Worm (Caenorhabditis elegans) whole organism, young adult: ENCODE measurements around the gene str-97.

Experiments used
- B0261.1 ChIP-seq: sonication (generic microtip); optimal IDR thresholded peaks from 2 replicates; lab custom pipeline; 2016; ENCODE audit warnings: mild to moderate bottlenecking, missing genetic modification characterization, moderate library complexity, missing compliant biosample characterization
- F39B2.1 ChIP-seq: fragments of 200-800 bp; sonication (Bioruptor generic); IDR thresholded peaks from 2 replicates; pipeline ENCODE4 v1.3.6; 2022; ENCODE audit warnings: missing genetic modification reagents, missing genetic modification characterization, missing compliant biosample characterization
- F55B11.4 ChIP-seq: sonication (generic microtip); optimal IDR thresholded peaks from 2 replicates; lab custom pipeline; 2016; ENCODE audit warnings: missing compliant biosample characterization, missing genetic modification characterization, borderline replicate concordance; ENCODE audit not compliant: insufficient read depth
- K11D2.4 ChIP-seq: fragments of 200-800 bp; sonication (Bioruptor generic); IDR thresholded peaks from 2 replicates; pipeline ENCODE4 v1.3.6; 2022; ENCODE audit warnings: missing genetic modification reagents, missing genetic modification characterization, missing compliant biosample characterization
- attf-5 ChIP-seq: fragments of 200-800 bp; sonication (Bioruptor generic); optimal IDR thresholded peaks from 2 replicates; lab custom pipeline; 2018; ENCODE audit warnings: mild to moderate bottlenecking, missing genetic modification characterization, missing compliant biosample characterization
- dpl-1 ChIP-seq: fragments of 150-350 bp; optimal IDR thresholded peaks from 2 replicates; lab custom pipeline; 2014; ENCODE audit warnings: missing biosample characterization, missing genetic modification reagents, missing genetic modification characterization
- egl-18 ChIP-seq: fragments of 200-800 bp; sonication (Bioruptor generic); IDR thresholded peaks from 2 replicates; pipeline ENCODE4 v1.3.6; 2022; ENCODE audit warnings: missing genetic modification reagents, missing genetic modification characterization, missing compliant biosample characterization
- ets-4 ChIP-seq: fragments of 200-800 bp; sonication (Bioruptor generic); optimal IDR thresholded peaks from 2 replicates; lab custom pipeline; 2018; ENCODE audit warnings: mild to moderate bottlenecking, missing genetic modification characterization, missing compliant biosample characterization
- nhr-179 ChIP-seq: sonication (generic microtip); optimal IDR thresholded peaks from 2 replicates; lab custom pipeline; 2016; ENCODE audit warnings: mild to moderate bottlenecking, missing genetic modification characterization, missing compliant biosample characterization
- sea-2 ChIP-seq: fragments of 200-800 bp; sonication (Bioruptor generic); IDR thresholded peaks from 2 replicates; pipeline ENCODE4 v1.3.6; 2022; ENCODE audit warnings: missing genetic modification characterization, missing compliant biosample characterization
- snpc-4 ChIP-seq, 5 experiments: fragments of 150-350 bp in 1 of 5; sonication (generic microtip) in 4 of 5; optimal IDR thresholded peaks; 2 replicates each; lab custom pipeline; 2014 to 2018; ENCODE audit warnings: missing genetic modification characterization in 5 of 5, missing biosample characterization in 3 of 5, antibody characterized with exemption in 2 of 5, mild to moderate bottlenecking in 2 of 5, missing compliant biosample characterization in 2 of 5, missing genotype in 2 of 5, moderate library complexity in 2 of 5, missing genetic modification reagents in 1 of 5
- ztf-6 ChIP-seq: fragments of 200-800 bp; sonication (Bioruptor generic); IDR thresholded peaks from 2 replicates; pipeline ENCODE4 v1.3.6; 2022; ENCODE audit warnings: missing genetic modification reagents, missing genetic modification characterization, missing compliant biosample characterization

- TF ChIP-seq dpl-1 (GFP tag; lab: Kevin White, UChicago), result no peak
- TF ChIP-seq ztf-6 (GFP tag; lab: Robert Waterston, UW), result no peak
- TF ChIP-seq sea-2 (GFP tag; lab: Robert Waterston, UW), result no peak
- TF ChIP-seq F39B2.1, result no peak
- TF ChIP-seq attf-5 (GFP tag; lab: Kevin White, UChicago), result no peak
- no peak for TF ChIP-seq B0261.1 (tag; lab: Kevin White, UChicago)
- TF ChIP-seq ets-4 (GFP tag; lab: Kevin White, UChicago), result no peak
- no peak for TF ChIP-seq snpc-4 (GFP tag; optimal IDR thresholded peaks at IDR 0.05; lab: Kevin White, UChicago)
- no peak for TF ChIP-seq snpc-4 (tag; optimal IDR thresholded peaks at IDR 0.05; lab: Kevin White, UChicago)
- no peak for TF ChIP-seq nhr-179 (tag; lab: Kevin White, UChicago)
- TF ChIP-seq egl-18, result no peak
- no peak for TF ChIP-seq K11D2.4 (GFP tag; lab: Robert Waterston, UW)
- TF ChIP-seq F55B11.4 (tag; lab: Kevin White, UChicago), result no peak
These were observed 20.2 kb upstream of the str-97 start for ce11 chrV:16175227-16175626.
